Worm (Caenorhabditis elegans) whole organism, L2 larva: Measurements from ENCODE around the gene ntl-2.
A peak's percentile ranks its signal among the peaks of the same experiment; 100 is the strongest.

Source experiments
- C34F6.9 ChIP-seq: fragments of 150-350 bp; optimal IDR thresholded peaks from 2 replicates; lab custom pipeline; 2014; ENCODE audit warnings: missing biosample characterization, missing genetic modification characterization
- F13H6.1 ChIP-seq: sonication (generic microtip); optimal IDR thresholded peaks from 2 replicates; lab custom pipeline; 2016; ENCODE audit warnings: missing genetic modification characterization, missing compliant biosample characterization
- R02D3.7 ChIP-seq: fragments of 150-350 bp; optimal IDR thresholded peaks from 2 replicates; lab custom pipeline; 2014; ENCODE audit warnings: missing biosample characterization, missing genetic modification characterization
- Y55F3AM.14 ChIP-seq: fragments of 200-800 bp; sonication (Bioruptor generic); optimal IDR thresholded peaks from 2 replicates; lab custom pipeline; 2018; ENCODE audit warnings: mild to moderate bottlenecking, missing genetic modification characterization, missing compliant biosample characterization
- ZK546.5 ChIP-seq: sonication (generic microtip); optimal IDR thresholded peaks from 2 replicates; lab custom pipeline; 2017; ENCODE audit warnings: missing biosample characterization, missing genetic modification characterization
- alr-1 ChIP-seq: fragments of 150-350 bp; optimal IDR thresholded peaks from 2 replicates; lab custom pipeline; 2014; ENCODE audit warnings: missing biosample characterization, missing genetic modification characterization
- aly-2 ChIP-seq: fragments of 150-350 bp; optimal IDR thresholded peaks from 2 replicates; lab custom pipeline; 2014; ENCODE audit warnings: missing biosample characterization, missing genetic modification characterization
- ama-1 ChIP-seq: fragments of 150-350 bp; optimal IDR thresholded peaks from 2 replicates; lab custom pipeline; 2018; ENCODE audit warnings: inconsistent platforms
- blmp-1 ChIP-seq: sonication (generic microtip); optimal IDR thresholded peaks from 2 replicates; lab custom pipeline; 2017; ENCODE audit warnings: missing genetic modification characterization, mild to moderate bottlenecking, missing compliant biosample characterization, antibody characterized with exemption, moderate library complexity; ENCODE audit not compliant: insufficient read depth
- ceh-16 ChIP-seq: fragments of 150-350 bp; optimal IDR thresholded peaks from 2 replicates; lab custom pipeline; 2014; ENCODE audit warnings: missing biosample characterization, missing genetic modification characterization
- ceh-82 ChIP-seq: fragments of 150-350 bp; optimal IDR thresholded peaks from 2 replicates; lab custom pipeline; 2014; ENCODE audit warnings: missing biosample characterization, missing genetic modification characterization
- crh-2 ChIP-seq: sonication (generic microtip); optimal IDR thresholded peaks from 2 replicates; lab custom pipeline; 2017; ENCODE audit warnings: missing biosample characterization, missing genetic modification characterization
- dmd-4 ChIP-seq: sonication (generic microtip); optimal IDR thresholded peaks from 2 replicates; lab custom pipeline; 2017; ENCODE audit warnings: missing biosample characterization, missing genetic modification characterization
- egl-27 ChIP-seq: sonication (generic microtip); optimal IDR thresholded peaks from 3 replicates; lab custom pipeline; 2017; ENCODE audit warnings: missing biosample characterization, missing genetic modification reagents, missing genetic modification characterization
- elt-1 ChIP-seq: fragments of 150-350 bp; optimal IDR thresholded peaks from 2 replicates; lab custom pipeline; 2014; ENCODE audit warnings: missing biosample characterization, missing genetic modification characterization
- elt-3 ChIP-seq: sonication (generic microtip); optimal IDR thresholded peaks from 2 replicates; lab custom pipeline; 2017; ENCODE audit warnings: missing biosample characterization, missing genetic modification characterization
- fos-1 ChIP-seq: fragments of 150-350 bp; optimal IDR thresholded peaks from 2 replicates; lab custom pipeline; 2014; ENCODE audit warnings: missing biosample characterization, missing genetic modification characterization
- gmeb-1 ChIP-seq: fragments of 150-350 bp; optimal IDR thresholded peaks from 2 replicates; lab custom pipeline; 2014; ENCODE audit warnings: missing biosample characterization, missing genetic modification characterization
- lin-11 ChIP-seq: fragments of 150-350 bp; sonication (generic microtip); optimal IDR thresholded peaks from 2 replicates; lab custom pipeline; 2014; ENCODE audit warnings: missing biosample characterization, missing genetic modification characterization, inconsistent platforms, mixed read lengths
- lin-13 ChIP-seq: fragments of 150-350 bp; optimal IDR thresholded peaks from 2 replicates; lab custom pipeline; 2014; ENCODE audit warnings: missing biosample characterization, missing genetic modification reagents, missing genetic modification characterization
- lin-39 ChIP-seq: fragments of 150-350 bp; optimal IDR thresholded peaks from 2 replicates; lab custom pipeline; 2014; ENCODE audit warnings: missing biosample characterization, missing genetic modification reagents, missing genetic modification characterization
- lsy-2 ChIP-seq, 2 experiments: fragments of 150-350 bp in 1 of 2; sonication (generic microtip) in 1 of 2; optimal IDR thresholded peaks; 2 replicates each; lab custom pipeline; 2014 to 2017; ENCODE audit warnings: missing biosample characterization in 2 of 2, missing genetic modification characterization in 2 of 2
- mab-5 ChIP-seq: fragments of 150-350 bp; optimal IDR thresholded peaks from 2 replicates; lab custom pipeline; 2014; ENCODE audit warnings: missing biosample characterization, missing genetic modification characterization
- mbf-1 ChIP-seq: sonication (generic microtip); optimal IDR thresholded peaks from 2 replicates; lab custom pipeline; 2017; ENCODE audit warnings: missing biosample characterization, missing genetic modification characterization
- mdl-1 ChIP-seq, 2 experiments: fragments of 150-350 bp in 1 of 2; sonication (generic microtip) in 1 of 2; optimal IDR thresholded peaks; 2 replicates each; lab custom pipeline; 2017; ENCODE audit warnings: missing biosample characterization in 2 of 2, missing genetic modification characterization in 2 of 2
- nhr-10 ChIP-seq: sonication (generic microtip); optimal IDR thresholded peaks from 2 replicates; lab custom pipeline; 2017; ENCODE audit warnings: missing biosample characterization, missing genetic modification characterization
- nhr-11 ChIP-seq: fragments of 150-350 bp; optimal IDR thresholded peaks from 2 replicates; lab custom pipeline; 2014; ENCODE audit warnings: missing biosample characterization, missing genetic modification characterization
- nhr-12 ChIP-seq: fragments of 150-350 bp; optimal IDR thresholded peaks from 2 replicates; lab custom pipeline; 2014; ENCODE audit warnings: missing biosample characterization, missing genetic modification characterization
- nhr-129 ChIP-seq: fragments of 150-350 bp; optimal IDR thresholded peaks from 2 replicates; lab custom pipeline; 2014; ENCODE audit warnings: missing biosample characterization, missing genetic modification characterization
- nhr-21 ChIP-seq: fragments of 150-350 bp; optimal IDR thresholded peaks from 2 replicates; lab custom pipeline; 2014; ENCODE audit warnings: missing biosample characterization, missing genetic modification characterization
- nhr-23 ChIP-seq: fragments of 150-350 bp; optimal IDR thresholded peaks from 2 replicates; lab custom pipeline; 2014; ENCODE audit warnings: missing biosample characterization, missing genetic modification reagents, missing genetic modification characterization
- nhr-237 ChIP-seq: fragments of 150-350 bp; optimal IDR thresholded peaks from 2 replicates; lab custom pipeline; 2014; ENCODE audit warnings: missing biosample characterization, missing genetic modification characterization
- nhr-25 ChIP-seq: fragments of 150-350 bp; sonication (generic microtip); optimal IDR thresholded peaks from 3 replicates; lab custom pipeline; 2014; ENCODE audit warnings: missing biosample characterization, missing genetic modification characterization
- nhr-6 ChIP-seq: fragments of 150-350 bp; optimal IDR thresholded peaks from 2 replicates; lab custom pipeline; 2014; ENCODE audit warnings: missing biosample characterization, missing genetic modification characterization
- nhr-77 ChIP-seq: fragments of 150-350 bp; optimal IDR thresholded peaks from 2 replicates; lab custom pipeline; 2014; ENCODE audit warnings: missing biosample characterization, missing genetic modification characterization
- peb-1 ChIP-seq: fragments of 150-350 bp; optimal IDR thresholded peaks from 2 replicates; lab custom pipeline; 2014; ENCODE audit warnings: missing biosample characterization, missing genetic modification characterization
- sem-4 ChIP-seq: fragments of 150-350 bp; optimal IDR thresholded peaks from 2 replicates; lab custom pipeline; 2014; ENCODE audit warnings: missing biosample characterization, missing genetic modification reagents, missing genetic modification characterization
- skn-1 ChIP-seq: sonication (generic microtip); optimal IDR thresholded peaks from 2 replicates; lab custom pipeline; 2017; ENCODE audit warnings: missing biosample characterization, missing genetic modification characterization
- sma-3 ChIP-seq: sonication (generic microtip); optimal IDR thresholded peaks from 2 replicates; lab custom pipeline; 2016; ENCODE audit warnings: missing genetic modification reagents, missing genetic modification characterization, missing compliant biosample characterization
- sma-9 ChIP-seq, 2 experiments: fragments of 150-350 bp in 1 of 2; sonication (generic microtip) in 1 of 2; optimal IDR thresholded peaks; 2 replicates each; lab custom pipeline; 2014 to 2016; ENCODE audit warnings: missing genetic modification characterization in 2 of 2, mild to moderate bottlenecking in 1 of 2, missing biosample characterization in 1 of 2, missing compliant biosample characterization in 1 of 2, missing genetic modification reagents in 1 of 2, moderate library complexity in 1 of 2
- snpc-4 ChIP-seq: fragments of 150-350 bp; optimal IDR thresholded peaks from 2 replicates; lab custom pipeline; 2014; ENCODE audit warnings: missing biosample characterization, missing genetic modification characterization
- unc-39 ChIP-seq: fragments of 150-350 bp; optimal IDR thresholded peaks from 2 replicates; lab custom pipeline; 2014; ENCODE audit warnings: missing biosample characterization, missing genetic modification characterization
- unc-55 ChIP-seq: fragments of 150-350 bp; sonication (generic microtip); optimal IDR thresholded peaks from 3 replicates; lab custom pipeline; 2014; ENCODE audit warnings: missing biosample characterization, missing genetic modification reagents, missing genetic modification characterization
- unc-62 ChIP-seq: fragments of 150-350 bp; optimal IDR thresholded peaks from 2 replicates; lab custom pipeline; 2014; ENCODE audit warnings: missing biosample characterization, missing genetic modification reagents, missing genetic modification characterization
- zag-1 ChIP-seq: fragments of 150-350 bp; optimal IDR thresholded peaks from 2 replicates; lab custom pipeline; 2014; ENCODE audit warnings: missing biosample characterization, missing genetic modification characterization
- ztf-1 ChIP-seq: fragments of 200-800 bp; sonication (Bioruptor generic); conservative IDR thresholded peaks from 2 replicates; pipeline ENCODE4 v1.3.6; 2022; ENCODE audit warnings: missing genetic modification characterization, missing compliant biosample characterization
- ztf-11 ChIP-seq: sonication (generic microtip); optimal IDR thresholded peaks from 2 replicates; lab custom pipeline; 2017; ENCODE audit warnings: missing biosample characterization, missing genetic modification characterization
- ztf-4 ChIP-seq: fragments of 150-350 bp; optimal IDR thresholded peaks from 2 replicates; lab custom pipeline; 2014; ENCODE audit warnings: missing biosample characterization, missing genetic modification characterization

The ntl-2 gene

ce11 chrII:4376295-4377172 lies at the start of gene ntl-2:
TSS of gene ntl-2 (minus strand) at chrII:4376465.
- TF ChIP-seq ztf-1 (GFP tag; lab: Robert Waterston, UW) (no peak), nhr-25 (tag; lab: Kevin White, UChicago) (peak; percentile 96), blmp-1 (tag; lab: Kevin White, UChicago) (peak; percentile 66), nhr-129 (tag; lab: Kevin White, UChicago) (peak; percentile 96), mdl-1 (tag; optimal IDR thresholded peaks at IDR 0.05; lab: Kevin White, UChicago) (peak; percentile 52 to 96), fos-1 (peak; percentile 77), elt-3 (tag; lab: Kevin White, UChicago) (no peak), zag-1 (tag; lab: Kevin White, UChicago) (peak; percentile 94), snpc-4 (tag; lab: Kevin White, UChicago) (peak; percentile 67), mbf-1 (no peak), nhr-21 (tag; lab: Kevin White, UChicago) (peak; percentile 88), nhr-77 (tag; lab: Kevin White, UChicago) (no peak), nhr-237 (tag; lab: Kevin White, UChicago) (peak; percentile 18), ceh-82 (tag; lab: Kevin White, UChicago) (peak; percentile 70), ZK546.5 (tag; lab: Kevin White, UChicago) (peak; percentile 97), peb-1 (no peak), unc-62 (GFP tag; lab: Kevin White, UChicago) (no peak), gmeb-1 (peak; percentile 89), nhr-10 (tag; lab: Kevin White, UChicago) (no peak), nhr-11 (tag; lab: Kevin White, UChicago) (no peak), mab-5 (tag; lab: Kevin White, UChicago) (peak; percentile 89), nhr-12 (tag; lab: Kevin White, UChicago) (no peak), lin-13 (GFP tag; lab: Kevin White, UChicago) (peak; percentile 95), egl-27 (tag; lab: Kevin White, UChicago) (peak; percentile 89), F13H6.1 (peak; percentile 97), Y55F3AM.14 (peak; percentile 95), unc-39 (tag; lab: Kevin White, UChicago) (no peak), sma-9 (GFP tag; optimal IDR thresholded peaks at IDR 0.05; lab: Kevin White, UChicago) (peak; percentile 84), sma-9 (tag; optimal IDR thresholded peaks at IDR 0.05; lab: Kevin White, UChicago) (no peak), nhr-6 (tag; lab: Kevin White, UChicago) (peak; percentile 85), sma-3 (GFP tag; lab: Kevin White, UChicago) (peak; percentile 92), lin-11 (tag; lab: Kevin White, UChicago) (peak; percentile 85), crh-2 (peak; percentile 86), elt-1 (tag; lab: Kevin White, UChicago) (no peak), ama-1 (lab: Kevin White, UChicago) (no peak), unc-55 (peak; percentile 94), ztf-11 (tag; lab: Kevin White, UChicago) (no peak), skn-1 (peak; percentile 55), nhr-23 (tag; lab: Kevin White, UChicago) (peak; percentile 59), aly-2 (tag; lab: Kevin White, UChicago) (no peak), R02D3.7 (tag; lab: Kevin White, UChicago) (peak; percentile 12), alr-1 (tag; lab: Kevin White, UChicago) (no peak), ceh-16 (tag; lab: Kevin White, UChicago) (peak; percentile 72), C34F6.9 (peak; percentile 96), dmd-4 (tag; lab: Kevin White, UChicago) (no peak), sem-4 (tag; lab: Kevin White, UChicago) (peak; percentile 91), ztf-4 (tag; lab: Kevin White, UChicago) (peak; percentile 94), lin-39 (tag; lab: Kevin White, UChicago) (no peak), lsy-2 (tag; optimal IDR thresholded peaks at IDR 0.05; lab: Kevin White, UChicago) (peak; percentile 98 to 99)
- TF ChIP-seq, all 48 proteins: peak for 31
